Worm (Caenorhabditis elegans): ENCODE results near the gene bath-15.

ce11 chrIII:7743183-7743582 lies 32.6 kb downstream of the bath-15 start:
- TF ChIP-seq fkh-10 (GFP tag; optimal IDR thresholded peaks at IDR 0.05), result no peak
- no peak for TF ChIP-seq ceh-18 (tag; optimal IDR thresholded peaks at IDR 0.05)
- no peak for TF ChIP-seq ceh-6 (GFP tag; optimal IDR thresholded peaks at IDR 0.05)
- TF ChIP-seq unc-55 (GFP tag; optimal IDR thresholded peaks at IDR 0.05), result no peak
- TF ChIP-seq hlh-15 (tag; optimal IDR thresholded peaks at IDR 0.05), result no peak
